Fruit fly (Drosophila melanogaster) whole organism, pupa: ENCODE results near the gene CG31954.

Source experiments
- CG15710 ChIP-seq: fragments of 200-800 bp; sonication (Bioruptor generic); optimal IDR thresholded peaks from 2 replicates; lab custom pipeline; 2018; ENCODE audit warnings: missing biosample characterization, mild to moderate bottlenecking, missing genetic modification characterization, moderate library complexity
- CG17806 ChIP-seq: fragments of 200-800 bp; sonication (Bioruptor generic); optimal IDR thresholded peaks from 2 replicates; lab custom pipeline; 2018; ENCODE audit warnings: missing biosample characterization, mild to moderate bottlenecking, missing genetic modification characterization, moderate library complexity
- CG34367 ChIP-seq: fragments of 200-800 bp; sonication (Bioruptor generic); optimal IDR thresholded peaks from 2 replicates; lab custom pipeline; 2018; ENCODE audit warnings: missing biosample characterization, mild to moderate bottlenecking, missing genetic modification characterization
- CG8301 ChIP-seq: fragments of 200-800 bp; sonication (Bioruptor generic); optimal IDR thresholded peaks from 2 replicates; lab custom pipeline; 2018; ENCODE audit warnings: missing biosample characterization, mild to moderate bottlenecking, missing genetic modification characterization
- D1 ChIP-seq: fragments of 200-800 bp; sonication (Bioruptor generic); optimal IDR thresholded peaks from 2 replicates; lab custom pipeline; 2018; ENCODE audit warnings: missing biosample characterization, mild to moderate bottlenecking, missing genetic modification characterization, moderate library complexity
- EcR ChIP-seq: fragments of 200-800 bp; sonication (Bioruptor generic); optimal IDR thresholded peaks from 3 replicates; lab custom pipeline; 2019; ENCODE audit warnings: missing biosample characterization, missing genetic modification characterization, mild to moderate bottlenecking, moderate library complexity, missing genetic modification reagents
- Ets98B ChIP-seq: fragments of 200-800 bp; sonication (Bioruptor generic); IDR thresholded peaks from 2 replicates; pipeline ENCODE4 v1.3.6; 2022; ENCODE audit warnings: missing biosample characterization, missing genetic modification characterization
- Pif1B ChIP-seq: fragments of 200-800 bp; sonication (Bioruptor generic); optimal IDR thresholded peaks from 3 replicates; lab custom pipeline; 2016; ENCODE audit warnings: missing biosample characterization, missing genetic modification characterization
- Snoo ChIP-seq: fragments of 200-800 bp; sonication (Bioruptor generic); optimal IDR thresholded peaks from 3 replicates; lab custom pipeline; 2017; ENCODE audit warnings: missing biosample characterization, mild to moderate bottlenecking, missing genetic modification characterization, inconsistent platforms
- rn ChIP-seq: fragments of 200-800 bp; sonication (Bioruptor generic); IDR thresholded peaks from 2 replicates; pipeline ENCODE4 v1.3.6; 2022; ENCODE audit warnings: missing biosample characterization, missing genetic modification characterization

dm6 chr2L:3557471-3557870, 47.6 kb upstream of the CG31954 start:
- peak; percentile 57 for TF ChIP-seq Pif1B
- no peak for TF ChIP-seq Snoo (tag; lab: Kevin White, UChicago)
- TF ChIP-seq CG34367 (tag; lab: Kevin White, UChicago) = peak; percentile 55
- TF ChIP-seq CG15710 (tag; lab: Kevin White, UChicago) = peak; percentile 67
- TF ChIP-seq Ets98B (GFP tag; lab: Robert Waterston, UW) = no peak
- peak; percentile 57 for TF ChIP-seq CG17806 (tag; lab: Kevin White, UChicago)
- no peak for TF ChIP-seq rn
- peak; percentile 23 for TF ChIP-seq EcR
- TF ChIP-seq CG8301 (tag; lab: Kevin White, UChicago) = peak; percentile 37
- no peak for TF ChIP-seq D1 (tag; lab: Kevin White, UChicago)
